Worm (Caenorhabditis elegans): Measurements from ENCODE around the gene Y75B7AR.1.

Gene Y75B7AR.1

DNA sequence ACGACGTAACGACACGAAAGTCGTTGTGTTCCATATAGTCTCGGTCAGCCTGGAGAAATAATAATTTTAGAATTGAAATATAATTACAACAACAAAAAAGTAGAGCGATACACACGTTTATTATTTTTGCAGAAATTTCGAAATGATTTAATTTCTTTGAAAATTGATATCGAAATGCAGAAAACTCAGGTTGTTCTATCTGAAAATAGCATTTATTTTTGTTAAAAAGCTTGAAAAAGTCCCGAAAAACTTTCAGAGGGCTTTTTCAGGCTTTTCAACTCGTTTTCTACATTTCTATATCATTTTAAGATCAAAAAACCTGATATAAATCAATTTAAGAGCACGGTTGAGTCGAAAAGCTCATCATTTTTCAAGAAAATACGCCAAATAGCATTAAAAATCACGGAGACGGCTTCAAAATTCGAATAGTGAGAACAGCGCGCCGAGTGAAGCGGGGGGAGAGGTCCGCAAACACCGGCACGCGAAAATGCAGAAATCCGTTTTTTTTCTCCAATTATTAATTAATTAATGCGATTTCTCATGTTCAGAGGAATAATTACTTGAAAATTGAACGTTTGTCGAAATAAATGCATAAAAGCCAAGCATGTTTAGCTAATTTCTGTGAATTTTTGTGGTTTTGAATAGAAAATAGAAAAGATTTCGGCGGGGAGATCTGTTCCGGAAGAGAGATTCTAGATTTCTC, 9.4 kb downstream of the Y75B7AR.1 start, which contains the start of gene rga-4:
rga-4 (minus strand) TSS at position 51 of the 703 bp plus-strand sequence.
- no peak for TF ChIP-seq zip-2 (tag; optimal IDR thresholded peaks at IDR 0.05)
- peak; percentile 77 for TF ChIP-seq aha-1 (tag)
- no peak for TF ChIP-seq snpc-4 (tag; optimal IDR thresholded peaks at IDR 0.05)
- TF ChIP-seq nhr-10 (tag; optimal IDR thresholded peaks at IDR 0.05): no peak
- TF ChIP-seq nhr-28 (tag; optimal IDR thresholded peaks at IDR 0.05): peak; percentile 4
- TF ChIP-seq lsy-2 (tag; optimal IDR thresholded peaks at IDR 0.05): peak in 1 of 2 experiments; percentile 39
- peak; percentile 70 for TF ChIP-seq dpl-1 (GFP tag; optimal IDR thresholded peaks at IDR 0.05)
- no peak for TF ChIP-seq lin-39 (tag; optimal IDR thresholded peaks at IDR 0.05)
- no peak for TF ChIP-seq egl-43 (GFP tag; IDR thresholded peaks at IDR 0.05)
- TF ChIP-seq mes-2 (tag; optimal IDR thresholded peaks at IDR 0.05; ENCODE audit: poor library complexity, severe bottlenecking): peak; percentile 57
- TF ChIP-seq Y105C5A.15 (GFP tag; IDR thresholded peaks at IDR 0.05): no peak

DNA sequence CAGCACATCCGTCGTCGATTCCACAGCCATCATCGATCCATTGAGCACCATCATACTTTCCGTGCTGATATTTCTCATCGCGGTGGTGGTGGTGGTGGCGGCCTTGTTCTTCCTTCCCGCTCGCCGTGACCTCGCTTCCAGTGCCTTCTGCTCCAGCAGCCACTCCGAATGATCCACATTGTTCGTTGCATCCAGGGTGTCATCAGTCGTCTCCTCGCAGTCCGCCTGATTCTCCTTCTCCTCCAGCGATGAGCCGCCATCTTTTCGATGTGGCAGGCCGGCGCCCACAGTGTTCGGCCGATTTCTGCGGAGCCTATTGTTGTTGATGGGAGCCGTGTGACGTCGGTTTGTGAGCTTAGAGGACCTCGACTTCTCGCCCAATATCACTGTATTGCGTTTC, 14.8 kb downstream of the Y75B7AR.1 start:
- TF ChIP-seq unc-62 (GFP tag; optimal IDR thresholded peaks at IDR 0.05 in 1 of 2) (peak in 1 of 2 experiments; percentile 27), unc-62 (tag; optimal IDR thresholded peaks at IDR 0.05) (no peak), zip-2 (tag; optimal IDR thresholded peaks at IDR 0.05) (no peak), zag-1 (tag; optimal IDR thresholded peaks at IDR 0.05) (no peak), nhr-111 (GFP tag; optimal IDR thresholded peaks at IDR 0.05) (no peak), lin-1 (GFP tag; IDR thresholded peaks at IDR 0.05) (no peak), nhr-237 (tag; optimal IDR thresholded peaks at IDR 0.05) (no peak), set-16 (GFP tag; IDR thresholded peaks at IDR 0.05) (peak; percentile 83)

DNA sequence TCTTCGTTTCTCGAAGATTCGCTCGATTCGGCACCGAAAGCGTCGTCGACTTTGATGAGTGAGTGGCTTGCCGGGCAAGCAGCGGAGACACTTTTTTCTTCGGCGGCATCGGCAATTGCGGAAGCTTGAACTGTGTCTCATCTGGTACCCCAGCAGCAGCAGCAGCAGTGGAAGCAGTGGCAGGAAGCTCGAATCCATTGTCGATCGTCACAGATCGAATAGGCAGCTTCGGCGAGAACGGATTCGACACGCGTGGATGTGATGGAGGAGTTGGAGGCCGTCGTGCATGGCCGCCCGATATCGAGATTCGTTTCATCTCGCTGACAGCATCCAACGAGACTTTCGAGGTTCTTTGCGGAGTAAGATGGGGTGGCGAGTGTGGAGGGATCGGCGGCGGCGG, 17.8 kb downstream of the Y75B7AR.1 start:
- TF ChIP-seq ZK337.2 (GFP tag; IDR thresholded peaks at IDR 0.05) (no peak), lim-7 (GFP tag; IDR thresholded peaks at IDR 0.05) (0 out of 2 replicates have a peak, but pooled peaks have one; percentile 18), mxl-3 (GFP tag; optimal IDR thresholded peaks at IDR 0.05) (no peak), php-3 (GFP tag; IDR thresholded peaks at IDR 0.05) (no peak), hif-1 (tag; optimal IDR thresholded peaks at IDR 0.05) (no peak), spr-1 (tag; optimal IDR thresholded peaks at IDR 0.05) (no peak), ces-1 (GFP tag; optimal IDR thresholded peaks at IDR 0.05) (no peak), D1046.2 (GFP tag; IDR thresholded peaks at IDR 0.05) (0 out of 2 replicates have a peak, but pooled peaks have one; percentile 43), lin-15B (tag; optimal IDR thresholded peaks at IDR 0.05) (no peak), madf-5 (GFP tag; IDR thresholded peaks at IDR 0.05) (no peak), hmg-1.1 (GFP tag; IDR thresholded peaks at IDR 0.05) (no peak), F44E2.7 (GFP tag; IDR thresholded peaks at IDR 0.05) (no peak), snpc-1.2 (GFP tag; IDR thresholded peaks at IDR 0.05) (no peak), set-16 (GFP tag; IDR thresholded peaks at IDR 0.05) (peak; percentile 82), egl-43 (GFP tag; IDR thresholded peaks at IDR 0.05) (0 out of 2 replicates have a peak, but pooled peaks have one; percentile 11), Y48G9A.11 (GFP tag; IDR thresholded peaks at IDR 0.05) (no peak)

DNA sequence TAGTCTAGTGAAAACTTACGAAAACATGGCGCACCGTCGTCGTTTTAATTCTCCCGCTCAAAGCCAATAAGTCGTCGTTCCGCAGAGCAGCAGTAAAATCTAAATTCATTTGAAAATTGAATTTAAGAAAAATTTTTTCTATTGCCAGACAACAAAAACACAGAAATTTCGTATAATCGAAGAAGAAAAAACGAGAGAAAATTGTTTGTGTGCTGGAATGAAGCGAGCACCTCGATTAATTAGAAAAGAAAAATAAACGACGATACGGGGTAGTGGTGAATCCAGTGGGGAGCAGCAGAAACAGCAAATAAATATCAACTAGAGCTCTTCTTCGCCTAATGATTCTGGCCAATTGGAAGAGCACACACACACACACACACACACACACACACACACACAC, 21.9 kb downstream of the Y75B7AR.1 start, which contains the start of gene snt-3:
snt-3 (minus strand) TSS at position 101 of the 400 bp plus-strand sequence.
- TF ChIP-seq aha-1 (tag) (peak; percentile 27), ZK337.2 (GFP tag; IDR thresholded peaks at IDR 0.05) (no peak), egl-43 (GFP tag; IDR thresholded peaks at IDR 0.05) (no peak)

DNA sequence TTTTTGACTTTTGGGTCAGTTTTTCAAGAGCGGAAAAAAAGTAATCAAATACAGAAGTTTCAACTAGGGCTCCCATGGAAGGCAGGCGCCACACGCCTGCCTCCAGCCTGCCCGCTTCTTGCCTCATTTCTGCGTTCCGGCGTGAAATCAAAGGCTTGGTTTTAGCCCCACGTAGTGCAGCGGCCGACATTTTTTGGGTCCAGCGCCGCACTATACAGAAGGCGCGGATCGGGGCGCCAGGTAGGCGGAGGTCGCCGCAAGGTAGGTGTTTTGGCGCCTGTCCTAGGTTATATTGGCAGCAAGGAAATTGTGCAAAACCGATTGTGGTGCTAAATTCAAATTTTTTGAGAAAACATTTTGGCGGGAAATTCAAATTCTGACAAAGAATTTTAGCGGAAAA, 24.7 kb downstream of the Y75B7AR.1 start:
- TF ChIP-seq hlh-30 (tag; optimal IDR thresholded peaks at IDR 0.05; ENCODE audit: insufficient read depth) (no peak), dmd-6 (GFP tag; IDR thresholded peaks at IDR 0.05) (no peak), hlh-11 (tag; optimal IDR thresholded peaks at IDR 0.05) (no peak), set-16 (GFP tag; IDR thresholded peaks at IDR 0.05) (peak; percentile 81), attf-4 (tag; optimal IDR thresholded peaks at IDR 0.05) (no peak), ama-1 (optimal IDR thresholded peaks at IDR 0.05) (no peak), F26F4.8 (GFP tag; conservative IDR thresholded peaks at IDR 0.05) (no peak), aha-1 (tag) (peak; percentile 94), nhr-25 (tag; optimal IDR thresholded peaks at IDR 0.05; ENCODE audit: borderline replicate concordance, insufficient read depth) (no peak), ceh-82 (tag; optimal IDR thresholded peaks at IDR 0.05) (no peak), fos-1 (tag; optimal IDR thresholded peaks at IDR 0.05) (no peak), nhr-48 (tag; optimal IDR thresholded peaks at IDR 0.05) (no peak), lin-13 (GFP tag; optimal IDR thresholded peaks at IDR 0.05) (no peak), nhr-11 (tag; optimal IDR thresholded peaks at IDR 0.05) (no peak), hmg-1.1 (GFP tag; IDR thresholded peaks at IDR 0.05) (0 out of 2 replicates have a peak, but pooled peaks have one; percentile 9), hif-1 (tag; optimal IDR thresholded peaks at IDR 0.05) (no peak)
